Worm (Caenorhabditis elegans): Measurements from ENCODE around the gene rev-3.
A peak's percentile ranks its signal among the peaks of the same experiment; 100 is the strongest.

rev-3 gene

DNA sequence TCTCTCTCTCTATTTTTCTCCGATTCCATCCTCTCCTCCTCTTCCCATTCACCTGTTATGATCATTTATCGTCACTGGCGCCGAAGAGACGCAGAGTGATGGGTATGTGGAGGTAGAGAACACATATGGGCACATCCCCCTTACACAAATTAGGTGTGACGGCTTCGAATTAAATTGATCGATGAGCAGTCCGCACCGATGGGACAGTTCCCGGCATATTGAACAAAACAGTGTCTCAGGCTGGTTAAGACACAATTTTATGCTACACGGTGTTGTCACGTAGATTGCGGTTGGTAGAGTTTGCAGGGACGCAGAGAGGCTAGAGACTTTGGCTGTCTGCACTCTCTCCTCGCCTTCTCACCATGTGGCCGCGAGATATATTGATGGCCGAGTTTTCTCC lies 24.3 kb upstream of the rev-3 start, which contains the start of gene R12B2.7 (continued):
- TF ChIP-seq ceh-8 (GFP tag; optimal IDR thresholded peaks at IDR 0.05) (no peak), irx-1 (tag; optimal IDR thresholded peaks at IDR 0.05) (no peak), fkh-10 (GFP tag; optimal IDR thresholded peaks at IDR 0.05) (no peak), sup-37 (GFP tag; optimal IDR thresholded peaks at IDR 0.05) (no peak), unc-86 (tag; optimal IDR thresholded peaks at IDR 0.05) (no peak), Y116A8C.19 (tag; optimal IDR thresholded peaks at IDR 0.05; ENCODE audit: borderline replicate concordance) (no peak), ama-1 (optimal IDR thresholded peaks at IDR 0.05) (no peak), mep-1 (tag; optimal IDR thresholded peaks at IDR 0.05) (no peak), egl-13 (tag; optimal IDR thresholded peaks at IDR 0.05) (no peak), nhr-90 (tag; optimal IDR thresholded peaks at IDR 0.05; ENCODE audit: poor library complexity) (peak; percentile 39), C34B4.2 (tag; optimal IDR thresholded peaks at IDR 0.05) (no peak), aly-2 (tag; optimal IDR thresholded peaks at IDR 0.05) (no peak), swsn-7 (tag; optimal IDR thresholded peaks at IDR 0.05) (no peak), hpl-2 (GFP tag; optimal IDR thresholded peaks at IDR 0.05) (no peak), lin-14 (GFP tag; optimal IDR thresholded peaks at IDR 0.05) (peak; percentile 59), unc-98 (GFP tag; IDR thresholded peaks at IDR 0.05) (no peak), nhr-85 (tag) (peak; percentile 90), rnt-1 (tag; optimal IDR thresholded peaks at IDR 0.05) (no peak), ztf-11 (tag; optimal IDR thresholded peaks at IDR 0.05) (no peak), efl-3 (GFP tag; optimal IDR thresholded peaks at IDR 0.05) (no peak), ets-5 (GFP tag; IDR thresholded peaks at IDR 0.05) (no peak), ztf-4 (tag; optimal IDR thresholded peaks at IDR 0.05) (no peak), nhr-237 (tag; optimal IDR thresholded peaks at IDR 0.05) (no peak), nhr-76 (tag; optimal IDR thresholded peaks at IDR 0.05) (no peak), elt-3 (tag; optimal IDR thresholded peaks at IDR 0.05) (peak in 2 of 6 experiments; percentile 15 to 34), ceh-63 (GFP tag; optimal IDR thresholded peaks at IDR 0.05) (no peak), fkh-4 (tag; optimal IDR thresholded peaks at IDR 0.05; ENCODE audit: borderline replicate concordance) (no peak), C04F5.9 (tag; optimal IDR thresholded peaks at IDR 0.05) (no peak), blmp-1 (tag; optimal IDR thresholded peaks at IDR 0.05) (peak; percentile 51), hlh-17 (GFP tag; optimal IDR thresholded peaks at IDR 0.05; ENCODE audit: borderline replicate concordance) (no peak), F16B12.6 (tag; optimal IDR thresholded peaks at IDR 0.05) (no peak), C16A3.4 (tag; optimal IDR thresholded peaks at IDR 0.05) (no peak), fos-1 (tag; optimal IDR thresholded peaks at IDR 0.05) (no peak), mef-2 (tag; optimal IDR thresholded peaks at IDR 0.05) (no peak), pqm-1 (tag; optimal IDR thresholded peaks at IDR 0.05) (no peak), hlh-4 (tag; optimal IDR thresholded peaks at IDR 0.05) (no peak), lin-35 (GFP tag; optimal IDR thresholded peaks at IDR 0.05) (peak in 1 of 2 experiments; percentile 54), nhr-47 (tag; optimal IDR thresholded peaks at IDR 0.05) (no peak), nhr-11 (tag; optimal IDR thresholded peaks at IDR 0.05) (no peak), tbx-2 (tag; optimal IDR thresholded peaks at IDR 0.05) (peak; percentile 53), zip-4 (GFP tag; optimal IDR thresholded peaks at IDR 0.05) (no peak), nhr-19 (GFP tag; conservative IDR thresholded peaks at IDR 0.05) (peak; percentile 35), mab-9 (GFP tag; IDR thresholded peaks at IDR 0.05) (no peak), nhr-77 (tag; optimal IDR thresholded peaks at IDR 0.05) (no peak), snpc-4 (tag; optimal IDR thresholded peaks at IDR 0.05) (no peak), alr-1 (tag; optimal IDR thresholded peaks at IDR 0.05; ENCODE audit: borderline replicate concordance) (no peak), unc-62 (GFP tag; optimal IDR thresholded peaks at IDR 0.05) (no peak), lin-13 (GFP tag; optimal IDR thresholded peaks at IDR 0.05) (no peak), unc-30 (tag; optimal IDR thresholded peaks at IDR 0.05) (no peak), pag-3 (tag; optimal IDR thresholded peaks at IDR 0.05; ENCODE audit: borderline replicate concordance, insufficient read depth) (no peak), jun-1 (tag; optimal IDR thresholded peaks at IDR 0.05) (no peak), nhr-71 (tag; optimal IDR thresholded peaks at IDR 0.05) (peak; percentile 57), fkh-8 (tag; optimal IDR thresholded peaks at IDR 0.05) (no peak), egl-27 (tag; optimal IDR thresholded peaks at IDR 0.05) (no peak)

Data from whole organism, L1 larva.